Worm (Caenorhabditis elegans) whole organism, young adult: ENCODE results near the gene C50B8.4.
A peak's percentile ranks its signal among the peaks of the same experiment; 100 is the strongest.

Experiments used
- B0035.1 ChIP-seq: sonication (generic microtip); optimal IDR thresholded peaks from 2 replicates; lab custom pipeline; 2016; ENCODE audit warnings: missing genetic modification characterization, mild to moderate bottlenecking, missing compliant biosample characterization, missing genotype, missing genetic modification reagents
- C17E4.6 ChIP-seq: fragments of 200-800 bp; sonication (Bioruptor generic); IDR thresholded peaks from 2 replicates; pipeline ENCODE4 v1.3.6; 2022; ENCODE audit warnings: missing genetic modification reagents, missing genetic modification characterization, missing compliant biosample characterization
- F52B5.7 ChIP-seq: sonication (generic microtip); optimal IDR thresholded peaks from 2 replicates; lab custom pipeline; 2016; ENCODE audit warnings: mild to moderate bottlenecking, missing genetic modification characterization, missing compliant biosample characterization
- F57C9.4 ChIP-seq: sonication (generic microtip); optimal IDR thresholded peaks from 2 replicates; lab custom pipeline; 2017; ENCODE audit warnings: mild to moderate bottlenecking, missing genetic modification characterization, missing compliant biosample characterization
- Y56A3A.18 ChIP-seq: fragments of 200-800 bp; sonication (Bioruptor generic); IDR thresholded peaks from 2 replicates; pipeline ENCODE4 v1.3.6; 2022; ENCODE audit warnings: missing genetic modification reagents, missing genetic modification characterization, missing compliant biosample characterization
- ZK185.1 ChIP-seq: sonication (generic microtip); optimal IDR thresholded peaks from 2 replicates; lab custom pipeline; 2016; ENCODE audit warnings: mild to moderate bottlenecking, missing genetic modification characterization, missing compliant biosample characterization; ENCODE audit not compliant: poor library complexity, severe bottlenecking
- atf-7 ChIP-seq: sonication (generic microtip); optimal IDR thresholded peaks from 2 replicates; lab custom pipeline; 2017; ENCODE audit warnings: mild to moderate bottlenecking, missing genetic modification characterization, missing compliant biosample characterization
- bed-2 ChIP-seq: fragments of 200-800 bp; sonication (Bioruptor generic); IDR thresholded peaks from 2 replicates; pipeline ENCODE4 v1.3.6; 2022; ENCODE audit warnings: missing genetic modification reagents, missing genetic modification characterization, missing compliant biosample characterization
- cebp-1 ChIP-seq, 2 experiments: fragments of 200-800 bp in 1 of 2; sonication (Bioruptor generic) in 1 of 2; sonication (generic microtip) in 1 of 2; IDR thresholded peaks in 1 of 2; optimal IDR thresholded peaks in 1 of 2; 2 replicates each; pipeline versions ENCODE4 v1.3.6 to Lab custom; 2017 to 2022; ENCODE audit warnings: missing compliant biosample characterization in 2 of 2, missing genetic modification characterization in 2 of 2, mild to moderate bottlenecking in 1 of 2, missing genetic modification reagents in 1 of 2, moderate library complexity in 1 of 2
- cebp-2 ChIP-seq: fragments of 200-800 bp; sonication (Bioruptor generic); IDR thresholded peaks from 2 replicates; pipeline ENCODE4 v1.3.6; 2022; ENCODE audit warnings: missing genetic modification characterization, missing compliant biosample characterization
- ceh-79 ChIP-seq: sonication (generic microtip); optimal IDR thresholded peaks from 2 replicates; lab custom pipeline; 2017; ENCODE audit warnings: mild to moderate bottlenecking, missing genetic modification characterization, missing compliant biosample characterization
- die-1 ChIP-seq: sonication (generic microtip); optimal IDR thresholded peaks from 2 replicates; lab custom pipeline; 2016; ENCODE audit warnings: missing genotype, mild to moderate bottlenecking, missing genetic modification characterization, missing compliant biosample characterization
- dpff-1 ChIP-seq: sonication (generic microtip); optimal IDR thresholded peaks from 2 replicates; lab custom pipeline; 2017; ENCODE audit warnings: mild to moderate bottlenecking, missing genetic modification characterization, missing compliant biosample characterization
- egl-44 ChIP-seq: fragments of 200-800 bp; sonication (Bioruptor generic); IDR thresholded peaks from 2 replicates; pipeline ENCODE4 v1.3.6; 2022; ENCODE audit warnings: missing genetic modification reagents, missing genetic modification characterization, missing compliant biosample characterization
- gei-17 ChIP-seq: fragments of 200-800 bp; sonication (Bioruptor generic); optimal IDR thresholded peaks from 2 replicates; lab custom pipeline; 2018; ENCODE audit warnings: mild to moderate bottlenecking, missing genetic modification characterization, missing compliant biosample characterization
- hlh-26 ChIP-seq: fragments of 200-800 bp; sonication (Bioruptor generic); conservative IDR thresholded peaks from 2 replicates; pipeline ENCODE4 v1.3.6; 2022; ENCODE audit warnings: missing genetic modification reagents, missing genetic modification characterization, missing compliant biosample characterization
- hmg-20 ChIP-seq: fragments of 200-800 bp; sonication (Bioruptor generic); IDR thresholded peaks from 2 replicates; pipeline ENCODE4 v1.3.6; 2022; ENCODE audit warnings: missing genetic modification reagents, missing genetic modification characterization, missing compliant biosample characterization
- hsf-1 ChIP-seq: fragments of 200-800 bp; sonication (Bioruptor generic); IDR thresholded peaks from 2 replicates; pipeline ENCODE4 v1.3.6; 2022; ENCODE audit warnings: missing genetic modification reagents, missing genetic modification characterization, missing compliant biosample characterization
- let-526 ChIP-seq: fragments of 200-800 bp; sonication (Bioruptor generic); IDR thresholded peaks from 2 replicates; pipeline ENCODE4 v1.3.6; 2022; ENCODE audit warnings: missing genetic modification reagents, missing genetic modification characterization, missing compliant biosample characterization
- lin-35 ChIP-seq, 3 experiments: fragments of 150-350 bp in 2 of 3; sonication (generic microtip) in 1 of 3; optimal IDR thresholded peaks; 2 replicates each; lab custom pipeline; 2014 to 2018; ENCODE audit warnings: missing biosample characterization in 3 of 3, missing genetic modification characterization in 3 of 3, missing genetic modification reagents in 3 of 3
- lsl-1 ChIP-seq: fragments of 200-800 bp; sonication (Bioruptor generic); optimal IDR thresholded peaks from 2 replicates; lab custom pipeline; 2018; ENCODE audit warnings: mild to moderate bottlenecking, missing genetic modification characterization, moderate library complexity, missing compliant biosample characterization
- nfya-1 ChIP-seq: sonication (generic microtip); optimal IDR thresholded peaks from 2 replicates; lab custom pipeline; 2017; ENCODE audit warnings: antibody characterized with exemption, missing compliant biosample characterization, missing genetic modification characterization, borderline replicate concordance; ENCODE audit not compliant: insufficient read depth
- nfya-2 ChIP-seq: fragments of 200-800 bp; sonication (Bioruptor generic); IDR thresholded peaks from 2 replicates; pipeline ENCODE4 v1.3.6; 2022; ENCODE audit warnings: missing genetic modification reagents, missing genetic modification characterization, missing compliant biosample characterization
- nhr-27 ChIP-seq: fragments of 200-800 bp; sonication (Bioruptor generic); optimal IDR thresholded peaks from 2 replicates; lab custom pipeline; 2018; ENCODE audit warnings: mild to moderate bottlenecking, missing genetic modification characterization, moderate library complexity, missing compliant biosample characterization
- nhr-80 ChIP-seq: sonication (generic microtip); optimal IDR thresholded peaks from 2 replicates; lab custom pipeline; 2016; ENCODE audit warnings: missing genetic modification characterization, missing compliant biosample characterization
- nhr-90 ChIP-seq: sonication (generic microtip); optimal IDR thresholded peaks from 2 replicates; lab custom pipeline; 2016; ENCODE audit warnings: missing genotype, mild to moderate bottlenecking, missing genetic modification characterization, missing compliant biosample characterization
- rec-8 ChIP-seq, 2 experiments: sonication (generic microtip); optimal IDR thresholded peaks; 2 replicates each; lab custom pipeline; 2016; ENCODE audit warnings: mild to moderate bottlenecking in 2 of 2, missing genetic modification characterization in 2 of 2, missing genetic modification reagents in 2 of 2, missing genotype in 2 of 2, missing biosample characterization in 1 of 2, missing compliant biosample characterization in 1 of 2, moderate library complexity in 1 of 2
- snpc-4 ChIP-seq, 5 experiments: fragments of 150-350 bp in 1 of 5; sonication (generic microtip) in 4 of 5; optimal IDR thresholded peaks; 2 replicates each; lab custom pipeline; 2014 to 2018; ENCODE audit warnings: missing genetic modification characterization in 5 of 5, missing biosample characterization in 3 of 5, antibody characterized with exemption in 2 of 5, mild to moderate bottlenecking in 2 of 5, missing compliant biosample characterization in 2 of 5, missing genotype in 2 of 5, moderate library complexity in 2 of 5, missing genetic modification reagents in 1 of 5
- somi-1 ChIP-seq: fragments of 200-800 bp; sonication (Bioruptor generic); optimal IDR thresholded peaks from 2 replicates; lab custom pipeline; 2018; ENCODE audit warnings: mild to moderate bottlenecking, missing genetic modification characterization, missing compliant biosample characterization
- tbx-9 ChIP-seq: sonication (generic microtip); optimal IDR thresholded peaks from 2 replicates; lab custom pipeline; 2016; ENCODE audit warnings: borderline replicate concordance, missing genetic modification characterization, inconsistent platforms, missing compliant biosample characterization
- tlf-1 ChIP-seq: fragments of 200-800 bp; sonication (Bioruptor generic); optimal IDR thresholded peaks from 2 replicates; lab custom pipeline; 2018; ENCODE audit warnings: mild to moderate bottlenecking, missing genetic modification characterization, missing compliant biosample characterization
- unc-130 ChIP-seq: sonication (generic microtip); optimal IDR thresholded peaks from 2 replicates; lab custom pipeline; 2016; ENCODE audit warnings: missing genetic modification reagents, missing genetic modification characterization, missing compliant biosample characterization
- ztf-18 ChIP-seq: sonication (generic microtip); optimal IDR thresholded peaks from 2 replicates; lab custom pipeline; 2016; ENCODE audit warnings: missing genotype, mild to moderate bottlenecking, missing genetic modification characterization, missing compliant biosample characterization
- ztf-25 ChIP-seq: fragments of 200-800 bp; sonication (Bioruptor generic); IDR thresholded peaks from 2 replicates; pipeline ENCODE4 v1.3.6; 2022; ENCODE audit warnings: missing genetic modification reagents, missing genetic modification characterization, missing compliant biosample characterization

C50B8.4 gene

ce11 chrV:13568533-13568932 is 3.3 kb upstream of the C50B8.4 start, which contains the start of the genes nuaf-1 and bir-2 (continued):
- no peak for TF ChIP-seq Y56A3A.18 (GFP tag; lab: Robert Waterston, UW)
- no peak for TF ChIP-seq rec-8 (tag; optimal IDR thresholded peaks at IDR 0.05; lab: Kevin White, UChicago)
- TF ChIP-seq cebp-1 (GFP tag; IDR thresholded peaks at IDR 0.05; lab: Robert Waterston, UW) = no peak
- TF ChIP-seq cebp-1 (tag; optimal IDR thresholded peaks at IDR 0.05; lab: Kevin White, UChicago) = no peak
- no peak for TF ChIP-seq hmg-20 (GFP tag; lab: Robert Waterston, UW)
- TF ChIP-seq hlh-26 (GFP tag; lab: Robert Waterston, UW) = no peak
- peak; percentile 41 for TF ChIP-seq lsl-1 (GFP tag; lab: Kevin White, UChicago)
- no peak for TF ChIP-seq C17E4.6 (GFP tag; lab: Robert Waterston, UW)
- no peak for TF ChIP-seq let-526
- no peak for TF ChIP-seq nhr-90 (tag; lab: Kevin White, UChicago)
- TF ChIP-seq lin-35 (GFP tag; optimal IDR thresholded peaks at IDR 0.05; lab: Kevin White, UChicago) = no peak
- no peak for TF ChIP-seq bed-2 (GFP tag; lab: Robert Waterston, UW)
- TF ChIP-seq ceh-79 (tag; lab: Kevin White, UChicago) = no peak
- no peak for TF ChIP-seq nhr-27 (tag; lab: Kevin White, UChicago)
- TF ChIP-seq F57C9.4 (tag; lab: Kevin White, UChicago) = no peak
- TF ChIP-seq dpff-1 (tag; lab: Kevin White, UChicago) = no peak
- no peak for TF ChIP-seq egl-44 (GFP tag; lab: Robert Waterston, UW)
- peak; percentile 8 for TF ChIP-seq nhr-80
- TF ChIP-seq gei-17 (GFP tag; lab: Kevin White, UChicago) = no peak
- no peak for TF ChIP-seq atf-7 (tag; lab: Kevin White, UChicago)
- TF ChIP-seq unc-130 (GFP tag; lab: Kevin White, UChicago) = no peak
- TF ChIP-seq B0035.1 (tag; lab: Kevin White, UChicago) = no peak
- no peak for TF ChIP-seq ZK185.1 (tag; lab: Kevin White, UChicago)
- no peak for TF ChIP-seq somi-1 (GFP tag; lab: Kevin White, UChicago)
- no peak for TF ChIP-seq F52B5.7 (tag; lab: Kevin White, UChicago)
- no peak for TF ChIP-seq snpc-4 (GFP tag; optimal IDR thresholded peaks at IDR 0.05; lab: Kevin White, UChicago)
- peak in 2 of 4 experiments; percentile 17 to 40 for TF ChIP-seq snpc-4 (tag; optimal IDR thresholded peaks at IDR 0.05; lab: Kevin White, UChicago)
- no peak for TF ChIP-seq cebp-2 (GFP tag; lab: Robert Waterston, UW)
- TF ChIP-seq ztf-25 = no peak
- TF ChIP-seq tbx-9 (tag; lab: Kevin White, UChicago) = no peak
- TF ChIP-seq ztf-18 (tag; lab: Kevin White, UChicago) = no peak
- TF ChIP-seq die-1 (tag; lab: Kevin White, UChicago) = no peak

- no peak for TF ChIP-seq nfya-2 (GFP tag; lab: Robert Waterston, UW)
- TF ChIP-seq nfya-1 (tag; lab: Kevin White, UChicago) = no peak
- TF ChIP-seq tlf-1 = no peak
- 0 out of 2 replicates have a peak, but pooled peaks have one; percentile 9 for TF ChIP-seq hsf-1
Measured at ce11 chrV:13575866-13576265, 4.1 kb downstream of the C50B8.4 start.

- peak; percentile 17 for TF ChIP-seq nhr-80
- TF ChIP-seq nfya-2 (GFP tag; lab: Robert Waterston, UW) = no peak
Measured at ce11 chrV:13576828-13577227, 5.0 kb downstream of the C50B8.4 start.
